Worm (Caenorhabditis elegans) whole organism, midembryonic: Measurements from ENCODE around the gene H25P19.1.

Source experiments
- T22C8.4 ChIP-seq: fragments of 200-800 bp; sonication (Bioruptor generic); IDR thresholded peaks from 2 replicates; pipeline ENCODE4 v1.3.6; 2022; ENCODE audit warnings: missing genetic modification characterization, missing compliant biosample characterization
- cog-1 ChIP-seq: sonication (generic microtip); optimal IDR thresholded peaks from 2 replicates; lab custom pipeline; 2016; ENCODE audit warnings: missing genetic modification characterization, missing compliant biosample characterization
- flt-1 ChIP-seq: fragments of 200-800 bp; sonication (Bioruptor generic); IDR thresholded peaks from 2 replicates; pipeline ENCODE4 v1.3.6; 2022; ENCODE audit warnings: missing genetic modification characterization, missing compliant biosample characterization
- klf-2 ChIP-seq: fragments of 200-800 bp; sonication (Bioruptor generic); conservative IDR thresholded peaks from 2 replicates; pipeline ENCODE4 v1.3.6; 2022; ENCODE audit warnings: missing genetic modification reagents, missing genetic modification characterization, missing compliant biosample characterization
- med-1 ChIP-seq: sonication (generic microtip); optimal IDR thresholded peaks from 2 replicates; lab custom pipeline; 2017; ENCODE audit warnings: missing genetic modification characterization, mild to moderate bottlenecking, missing compliant biosample characterization, antibody characterized with exemption, missing genetic modification reagents; ENCODE audit not compliant: insufficient read depth
- ref-1 ChIP-seq: fragments of 200-800 bp; sonication (Bioruptor generic); conservative IDR thresholded peaks from 2 replicates; pipeline ENCODE4 v1.3.6; 2022; ENCODE audit warnings: missing genetic modification reagents, missing genetic modification characterization, missing compliant biosample characterization
- tab-1 ChIP-seq: fragments of 200-800 bp; sonication (Bioruptor generic); IDR thresholded peaks from 2 replicates; pipeline ENCODE4 v1.3.6; 2022; ENCODE audit warnings: missing genetic modification characterization, missing compliant biosample characterization
- ztf-23 ChIP-seq: fragments of 200-800 bp; sonication (Bioruptor generic); IDR thresholded peaks from 2 replicates; pipeline ENCODE4 v1.3.6; 2022; ENCODE audit warnings: missing genetic modification reagents, missing genetic modification characterization, missing compliant biosample characterization
- ztf-29 ChIP-seq: fragments of 200-800 bp; sonication (Bioruptor generic); IDR thresholded peaks from 2 replicates; pipeline ENCODE4 v1.3.6; 2022; ENCODE audit warnings: missing genetic modification reagents, missing genetic modification characterization, missing compliant biosample characterization

Gene H25P19.1

ce11 chrV:687384-687783 is at the start of gene H25P19.1:
H25P19.1 (plus strand) TSS chrV:687684.
- TF ChIP-seq cog-1 (tag; lab: Kevin White, UChicago) (no peak), ztf-23 (no peak), tab-1 (GFP tag; lab: Robert Waterston, UW) (no peak), ztf-29 (GFP tag; lab: Robert Waterston, UW) (no peak), T22C8.4 (GFP tag; lab: Robert Waterston, UW) (no peak), klf-2 (GFP tag; lab: Robert Waterston, UW) (no peak), flt-1 (GFP tag; lab: Robert Waterston, UW) (no peak), ref-1 (GFP tag; lab: Robert Waterston, UW) (no peak), med-1 (no peak)

- no peak for TF ChIP-seq flt-1 (GFP tag; lab: Robert Waterston, UW)
- TF ChIP-seq T22C8.4 (GFP tag; lab: Robert Waterston, UW) = no peak
- no peak for TF ChIP-seq klf-2 (GFP tag; lab: Robert Waterston, UW)
- no peak for TF ChIP-seq ref-1 (GFP tag; lab: Robert Waterston, UW)
- no peak for TF ChIP-seq tab-1 (GFP tag; lab: Robert Waterston, UW)
- no peak for TF ChIP-seq cog-1 (tag; lab: Kevin White, UChicago)
- TF ChIP-seq med-1 = no peak
- no peak for TF ChIP-seq ztf-23
- TF ChIP-seq ztf-29 (GFP tag; lab: Robert Waterston, UW) = no peak
These were observed 49.2 kb upstream of the H25P19.1 start, which contains the start of gene srj-37 for ce11 chrV:638328-638727. srj-37 (plus strand) TSS chrV:638628.

- TF ChIP-seq cog-1 (tag; lab: Kevin White, UChicago) (no peak), T22C8.4 (GFP tag; lab: Robert Waterston, UW) (no peak), ztf-29 (GFP tag; lab: Robert Waterston, UW) (no peak), flt-1 (GFP tag; lab: Robert Waterston, UW) (no peak), med-1 (no peak), ref-1 (GFP tag; lab: Robert Waterston, UW) (no peak), ztf-23 (no peak), tab-1 (GFP tag; lab: Robert Waterston, UW) (no peak), klf-2 (GFP tag; lab: Robert Waterston, UW) (no peak)
These were observed 44.7 kb upstream of the H25P19.1 start, which contains the start of gene nhr-190 for ce11 chrV:642750-643149. nhr-190 (minus strand) TSS chrV:642924.

ce11 chrV:646129-646528 is 41.4 kb upstream of the H25P19.1 start, which contains the start of gene F48G7.12:
F48G7.12 (minus strand) TSS chrV:646229.
- no peak for TF ChIP-seq T22C8.4 (GFP tag; lab: Robert Waterston, UW)
- TF ChIP-seq flt-1 (GFP tag; lab: Robert Waterston, UW) = no peak
- no peak for TF ChIP-seq tab-1 (GFP tag; lab: Robert Waterston, UW)
- TF ChIP-seq ref-1 (GFP tag; lab: Robert Waterston, UW) = no peak
- no peak for TF ChIP-seq cog-1 (tag; lab: Kevin White, UChicago)
- TF ChIP-seq klf-2 (GFP tag; lab: Robert Waterston, UW) = no peak
- TF ChIP-seq med-1 = no peak
- TF ChIP-seq ztf-29 (GFP tag; lab: Robert Waterston, UW) = no peak
- TF ChIP-seq ztf-23 = no peak

- no peak for TF ChIP-seq med-1
- no peak for TF ChIP-seq ref-1 (GFP tag; lab: Robert Waterston, UW)
- no peak for TF ChIP-seq ztf-23
- no peak for TF ChIP-seq flt-1 (GFP tag; lab: Robert Waterston, UW)
- TF ChIP-seq T22C8.4 (GFP tag; lab: Robert Waterston, UW) = no peak
- no peak for TF ChIP-seq cog-1 (tag; lab: Kevin White, UChicago)
- no peak for TF ChIP-seq ztf-29 (GFP tag; lab: Robert Waterston, UW)
- no peak for TF ChIP-seq klf-2 (GFP tag; lab: Robert Waterston, UW)
- TF ChIP-seq tab-1 (GFP tag; lab: Robert Waterston, UW) = no peak
These were observed 40.6 kb upstream of the H25P19.1 start, which contains the start of gene ugt-42 for ce11 chrV:646888-647287. ugt-42 (plus strand) TSS chrV:647188.

ce11 chrV:652940-653339 is 34.5 kb upstream of the H25P19.1 start, which contains the start of gene srj-5:
srj-5 (minus strand) TSS chrV:653040.
- TF ChIP-seq klf-2 (GFP tag; lab: Robert Waterston, UW) (no peak), cog-1 (tag; lab: Kevin White, UChicago) (no peak), ztf-23 (no peak), ref-1 (GFP tag; lab: Robert Waterston, UW) (no peak), ztf-29 (GFP tag; lab: Robert Waterston, UW) (no peak), flt-1 (GFP tag; lab: Robert Waterston, UW) (no peak), med-1 (no peak), tab-1 (GFP tag; lab: Robert Waterston, UW) (no peak), T22C8.4 (GFP tag; lab: Robert Waterston, UW) (no peak)

- no peak for TF ChIP-seq ref-1 (GFP tag; lab: Robert Waterston, UW)
These were observed 33.1 kb upstream of the H25P19.1 start, which contains the start of gene srj-6 for ce11 chrV:654402-654801. srj-6 (minus strand) TSS chrV:654502.

- TF ChIP-seq med-1 (no peak), ztf-29 (GFP tag; lab: Robert Waterston, UW) (no peak), ref-1 (GFP tag; lab: Robert Waterston, UW) (no peak), klf-2 (GFP tag; lab: Robert Waterston, UW) (no peak), cog-1 (tag; lab: Kevin White, UChicago) (no peak), tab-1 (GFP tag; lab: Robert Waterston, UW) (no peak), T22C8.4 (GFP tag; lab: Robert Waterston, UW) (no peak), ztf-23 (no peak), flt-1 (GFP tag; lab: Robert Waterston, UW) (no peak)
These were observed 31.7 kb upstream of the H25P19.1 start, which contains the start of gene srh-245 for ce11 chrV:655823-656222. srh-245 (minus strand) TSS chrV:655923.

ce11 chrV:657678-658077 is 29.8 kb upstream of the H25P19.1 start, which contains the start of gene srh-246:
srh-246 (minus strand) TSS chrV:657778.
- TF ChIP-seq med-1 (no peak), T22C8.4 (GFP tag; lab: Robert Waterston, UW) (no peak), ref-1 (GFP tag; lab: Robert Waterston, UW) (no peak), flt-1 (GFP tag; lab: Robert Waterston, UW) (no peak), ztf-23 (no peak), cog-1 (tag; lab: Kevin White, UChicago) (no peak), tab-1 (GFP tag; lab: Robert Waterston, UW) (no peak), ztf-29 (GFP tag; lab: Robert Waterston, UW) (no peak), klf-2 (GFP tag; lab: Robert Waterston, UW) (no peak)
